Fruit fly (Drosophila melanogaster) whole organism, larva: ENCODE data around the gene Secp43.

ENCODE experiments used
- noc ChIP-seq: fragments of 200-800 bp; sonication (Bioruptor generic); optimal IDR thresholded peaks from 3 replicates; lab custom pipeline; 2019; ENCODE audit warnings: missing biosample characterization, mild to moderate bottlenecking, missing genetic modification characterization, moderate library complexity

The Secp43 gene

dm6 chr2L:4440881-4441737, 13.1 kb downstream of the Secp43 start, which contains the start of gene CG15431:
TSS of gene CG15431 (minus strand) at chr2L:4441282.
- TF ChIP-seq noc = no peak

- no peak for TF ChIP-seq noc
Measured at dm6 chr2L:4437487-4437886, 16.8 kb downstream of the Secp43 start, which contains the start of gene CG43056. TSS of gene CG43056 (plus strand) at chr2L:4437787.

- TF ChIP-seq noc = no peak
Measured at dm6 chr2L:4433608-4434007, 20.6 kb downstream of the Secp43 start, which contains the start of the genes CG34177 and CG34178. TSS of gene CG34177 (plus strand) at chr2L:4433908. TSS of gene CG34178 (plus strand) at chr2L:4433908.

- no peak for TF ChIP-seq noc
Measured at dm6 chr2L:4422154-4422553, 32.1 kb downstream of the Secp43 start.

- TF ChIP-seq noc = no peak
Measured at dm6 chr2L:4418819-4419218, 35.4 kb downstream of the Secp43 start.

dm6 chr2L:4417982-4418381, 36.3 kb downstream of the Secp43 start:
- no peak for TF ChIP-seq noc

dm6 chr2L:4416903-4417302, 37.4 kb downstream of the Secp43 start:
- no peak for TF ChIP-seq noc

- no peak for TF ChIP-seq noc
Measured at dm6 chr2L:4416089-4416488, 38.2 kb downstream of the Secp43 start.

- no peak for TF ChIP-seq noc
Measured at dm6 chr2L:4414059-4414458, 40.2 kb downstream of the Secp43 start.

- no peak for TF ChIP-seq noc
Measured at dm6 chr2L:4410855-4411254, 43.4 kb downstream of the Secp43 start, which contains the start of gene CG43055. TSS of gene CG43055 (plus strand) at chr2L:4411155.
